Worm (Caenorhabditis elegans) whole organism, young adult: ENCODE data around the gene C14C6.13.

Experiments
- C06A6.2 ChIP-seq: fragments of 200-800 bp; sonication (Bioruptor generic); conservative IDR thresholded peaks from 2 replicates; pipeline ENCODE4 v1.3.6; 2022; ENCODE audit warnings: missing genetic modification characterization, missing compliant biosample characterization
- akir-1 ChIP-seq: fragments of 200-800 bp; sonication (Bioruptor generic); optimal IDR thresholded peaks from 2 replicates; lab custom pipeline; 2018; ENCODE audit warnings: mild to moderate bottlenecking, missing genetic modification characterization, moderate library complexity, missing compliant biosample characterization
- ama-1 ChIP-seq, 3 experiments: fragments of 150-350 bp in 1 of 3; sonication (generic microtip) in 2 of 3; optimal IDR thresholded peaks; 2 replicates each; lab custom pipeline; 2014 to 2018; ENCODE audit warnings: missing biosample characterization in 2 of 3, missing genetic modification characterization in 2 of 3, missing genetic modification reagents in 2 of 3
- aptf-2 ChIP-seq: fragments of 200-800 bp; sonication (Bioruptor generic); conservative IDR thresholded peaks from 2 replicates; pipeline ENCODE4 v1.3.6; 2022; ENCODE audit warnings: missing genetic modification reagents, missing genetic modification characterization, missing compliant biosample characterization
- dpl-1 ChIP-seq: fragments of 150-350 bp; optimal IDR thresholded peaks from 2 replicates; lab custom pipeline; 2014; ENCODE audit warnings: missing biosample characterization, missing genetic modification reagents, missing genetic modification characterization
- egl-44 ChIP-seq: fragments of 200-800 bp; sonication (Bioruptor generic); IDR thresholded peaks from 2 replicates; pipeline ENCODE4 v1.3.6; 2022; ENCODE audit warnings: missing genetic modification reagents, missing genetic modification characterization, missing compliant biosample characterization
- gei-17 ChIP-seq: fragments of 200-800 bp; sonication (Bioruptor generic); optimal IDR thresholded peaks from 2 replicates; lab custom pipeline; 2018; ENCODE audit warnings: mild to moderate bottlenecking, missing genetic modification characterization, missing compliant biosample characterization
- hlh-26 ChIP-seq: fragments of 200-800 bp; sonication (Bioruptor generic); conservative IDR thresholded peaks from 2 replicates; pipeline ENCODE4 v1.3.6; 2022; ENCODE audit warnings: missing genetic modification reagents, missing genetic modification characterization, missing compliant biosample characterization
- lin-26 ChIP-seq: fragments of 200-800 bp; sonication (Bioruptor generic); IDR thresholded peaks from 2 replicates; pipeline ENCODE4 v1.3.6; 2022; ENCODE audit warnings: missing genetic modification reagents, missing genetic modification characterization, missing compliant biosample characterization
- lin-35 ChIP-seq, 3 experiments: fragments of 150-350 bp in 2 of 3; sonication (generic microtip) in 1 of 3; optimal IDR thresholded peaks; 2 replicates each; lab custom pipeline; 2014 to 2018; ENCODE audit warnings: missing biosample characterization in 3 of 3, missing genetic modification characterization in 3 of 3, missing genetic modification reagents in 3 of 3
- madf-3 ChIP-seq: fragments of 200-800 bp; sonication (Bioruptor generic); IDR thresholded peaks from 2 replicates; pipeline ENCODE4 v1.3.6; 2022; ENCODE audit warnings: missing genetic modification reagents, missing genetic modification characterization, missing compliant biosample characterization
- madf-8 ChIP-seq: fragments of 200-800 bp; sonication (Bioruptor generic); conservative IDR thresholded peaks from 2 replicates; pipeline ENCODE4 v1.3.6; 2022; ENCODE audit warnings: missing genetic modification reagents, missing genetic modification characterization, missing compliant biosample characterization
- pha-4 ChIP-seq: fragments of 150-350 bp; sonication (generic microtip); optimal IDR thresholded peaks from 2 replicates; lab custom pipeline; 2014; ENCODE audit warnings: missing biosample characterization, missing genetic modification reagents, missing genetic modification characterization

DNA sequence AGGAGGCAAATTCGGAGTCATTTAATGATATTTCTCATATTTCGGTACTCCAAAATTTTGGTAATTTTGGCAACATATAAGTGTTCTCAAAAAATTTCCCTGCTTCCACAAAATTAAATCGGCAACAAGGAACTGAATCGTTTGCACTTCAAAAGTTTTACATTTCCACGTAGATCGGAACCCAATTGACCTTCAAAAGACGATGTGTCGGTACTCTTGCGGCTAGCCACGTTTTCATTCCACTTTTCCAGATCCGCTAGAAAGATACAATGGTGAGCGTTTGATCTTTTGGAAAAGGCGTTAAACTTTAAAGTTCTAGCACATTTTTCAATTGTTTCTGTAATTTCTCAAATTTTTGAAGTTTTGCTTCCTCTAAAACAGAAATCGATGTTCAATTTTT is 22.4 kb upstream of the C14C6.13 start:
- no peak for TF ChIP-seq lin-26 (GFP tag; lab: Robert Waterston, UW)
- TF ChIP-seq akir-1 (GFP tag; lab: Kevin White, UChicago) = no peak
- TF ChIP-seq gei-17 (GFP tag; lab: Kevin White, UChicago) = no peak
- TF ChIP-seq madf-8 (GFP tag; lab: Robert Waterston, UW) = no peak
- no peak for TF ChIP-seq aptf-2 (GFP tag; lab: Robert Waterston, UW)
- TF ChIP-seq lin-35 (GFP tag; optimal IDR thresholded peaks at IDR 0.05; lab: Kevin White, UChicago) = no peak
- no peak for TF ChIP-seq egl-44
- TF ChIP-seq C06A6.2 (GFP tag; lab: Robert Waterston, UW) = no peak
- TF ChIP-seq pha-4 (tag; lab: Kevin White, UChicago) = no peak
- TF ChIP-seq dpl-1 (GFP tag; lab: Kevin White, UChicago) = no peak
- no peak for TF ChIP-seq hlh-26
- no peak for TF ChIP-seq madf-3
- no peak for TF ChIP-seq ama-1 (optimal IDR thresholded peaks at IDR 0.05; lab: Kevin White, UChicago)
- no peak for TF ChIP-seq ama-1 (GFP tag; optimal IDR thresholded peaks at IDR 0.05; lab: Kevin White, UChicago)
